Fruit fly (Drosophila melanogaster): ENCODE data around the gene CG6138.

CG6138 gene

DNA sequence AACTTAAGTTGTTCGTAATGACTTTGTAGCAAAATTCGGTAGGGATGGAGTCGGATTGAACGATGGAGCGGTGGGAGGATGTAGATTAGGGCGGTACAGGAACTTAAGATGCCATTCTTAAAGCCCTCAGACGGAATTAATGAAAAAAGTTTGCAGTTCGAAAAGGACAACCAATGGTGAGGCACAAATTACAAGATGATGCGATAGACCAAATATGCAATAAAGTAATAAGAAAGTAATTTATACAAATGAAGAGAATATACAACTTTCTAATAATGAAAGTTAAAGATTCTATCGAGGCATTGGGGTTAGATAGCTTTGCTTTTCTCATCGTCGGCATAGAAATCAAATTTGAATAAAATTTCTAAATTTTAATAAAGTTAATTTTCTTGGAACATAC, at the start of gene CG6138:
Gene CG6138 (plus strand): TSS at position 301 of the 400 bp plus-strand sequence.
- TF ChIP-seq Blimp-1 (GFP tag; optimal IDR thresholded peaks at IDR 0.05) (no peak), lz (GFP tag; optimal IDR thresholded peaks at IDR 0.05) (no peak), fkh (GFP tag; optimal IDR thresholded peaks at IDR 0.05) (no peak), net (GFP tag; optimal IDR thresholded peaks at IDR 0.05) (no peak), CG16779 (tag; optimal IDR thresholded peaks at IDR 0.05) (no peak), CG3032 (tag; optimal IDR thresholded peaks at IDR 0.05) (no peak), Gug (GFP tag; IDR thresholded peaks at IDR 0.05) (no peak), CG8632 (GFP tag; optimal IDR thresholded peaks at IDR 0.05) (no peak), Hr4 (GFP tag; optimal IDR thresholded peaks at IDR 0.05) (no peak), ss (GFP tag; optimal IDR thresholded peaks at IDR 0.05) (no peak), CG6808 (GFP tag; optimal IDR thresholded peaks at IDR 0.05) (no peak), esn (GFP tag; optimal IDR thresholded peaks at IDR 0.05) (no peak), CG11762 (GFP tag; optimal IDR thresholded peaks at IDR 0.05; ENCODE audit: insufficient read depth) (no peak), dac (GFP tag; optimal IDR thresholded peaks at IDR 0.05) (no peak), CG1621 (tag; optimal IDR thresholded peaks at IDR 0.05) (no peak), Eip75B (GFP tag; optimal IDR thresholded peaks at IDR 0.05) (no peak), Sox102F (GFP tag; optimal IDR thresholded peaks at IDR 0.05) (no peak), achi (GFP tag; optimal IDR thresholded peaks at IDR 0.05) (no peak), Sox14 (GFP tag; optimal IDR thresholded peaks at IDR 0.05) (no peak)

DNA sequence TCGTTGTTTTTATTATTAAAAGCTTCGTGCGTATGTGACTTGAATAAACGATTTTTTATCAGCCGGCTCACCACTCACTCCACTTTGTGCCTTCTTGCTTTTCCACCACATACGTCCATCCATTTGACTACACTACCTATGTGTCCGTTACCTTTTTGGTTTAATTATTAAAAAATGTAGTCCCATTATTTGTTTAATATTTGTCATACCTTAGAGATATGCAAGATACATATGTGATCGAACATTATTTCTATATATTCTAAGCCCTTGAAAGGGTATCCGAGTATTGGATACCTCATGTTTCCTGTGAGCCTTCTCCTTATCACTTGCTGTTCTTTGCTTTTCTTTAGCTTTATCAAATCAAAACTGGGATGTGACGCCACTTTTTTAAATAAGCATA, 47.8 kb upstream of the CG6138 start:
- TF ChIP-seq Blimp-1 (GFP tag; optimal IDR thresholded peaks at IDR 0.05), result peak; percentile 61
- TF ChIP-seq Sox102F (GFP tag; optimal IDR thresholded peaks at IDR 0.05), result peak; percentile 90
- TF ChIP-seq CG11762 (GFP tag; optimal IDR thresholded peaks at IDR 0.05; ENCODE audit: insufficient read depth), result peak; percentile 63
- peak; percentile 85 for TF ChIP-seq acj6 (GFP tag; optimal IDR thresholded peaks at IDR 0.05)
- peak; percentile 90 for TF ChIP-seq cyc (GFP tag; optimal IDR thresholded peaks at IDR 0.05)
- TF ChIP-seq Eip78C (GFP tag), result peak; percentile 98
- peak; percentile 96 for TF ChIP-seq svp (GFP tag)
- TF ChIP-seq CG9139 (GFP tag; optimal IDR thresholded peaks at IDR 0.05), result peak; percentile 63
- TF ChIP-seq CG6276 (GFP tag; optimal IDR thresholded peaks at IDR 0.05), result peak; percentile 67
- peak; percentile 85 for TF ChIP-seq OdsH (GFP tag; optimal IDR thresholded peaks at IDR 0.05)
- TF ChIP-seq CG3032 (tag; optimal IDR thresholded peaks at IDR 0.05), result peak; percentile 84
- TF ChIP-seq Sox14 (GFP tag; optimal IDR thresholded peaks at IDR 0.05), result peak; percentile 91
- TF ChIP-seq Smox (GFP tag; optimal IDR thresholded peaks at IDR 0.05), result peak; percentile 87
- TF ChIP-seq CG34406 (GFP tag; optimal IDR thresholded peaks at IDR 0.05), result peak; percentile 88
- TF ChIP-seq lz (GFP tag; optimal IDR thresholded peaks at IDR 0.05), result peak; percentile 89
- TF ChIP-seq CG16779 (tag; optimal IDR thresholded peaks at IDR 0.05), result peak; percentile 58
- TF ChIP-seq Gug (GFP tag; IDR thresholded peaks at IDR 0.05), result peak; percentile 63
- TF ChIP-seq ss (GFP tag; optimal IDR thresholded peaks at IDR 0.05), result peak; percentile 71 to 84
- TF ChIP-seq CG3919 (GFP tag; optimal IDR thresholded peaks at IDR 0.05), result peak; percentile 87
- TF ChIP-seq CG6854 (GFP tag; optimal IDR thresholded peaks at IDR 0.05), result peak; percentile 64
- TF ChIP-seq pdm3 (GFP tag; optimal IDR thresholded peaks at IDR 0.05), result peak; percentile 89
- peak; percentile 91 for TF ChIP-seq Hr39 (GFP tag; optimal IDR thresholded peaks at IDR 0.05)
- TF ChIP-seq CG15336 (GFP tag; IDR thresholded peaks at IDR 0.05), result peak; percentile 82
- peak; percentile 84 for TF ChIP-seq CG1621 (tag; optimal IDR thresholded peaks at IDR 0.05)
- no peak for TF ChIP-seq Hr38 (GFP tag; optimal IDR thresholded peaks at IDR 0.05)
- TF ChIP-seq spab (GFP tag; optimal IDR thresholded peaks at IDR 0.05), result peak; percentile 80
- peak; percentile 90 for TF ChIP-seq topi (GFP tag; optimal IDR thresholded peaks at IDR 0.05)
- TF ChIP-seq CG10631 (GFP tag; optimal IDR thresholded peaks at IDR 0.05), result peak; percentile 76
- TF ChIP-seq Eip93F (GFP tag; optimal IDR thresholded peaks at IDR 0.05), result peak; percentile 47
- TF ChIP-seq Ets21C (GFP tag; optimal IDR thresholded peaks at IDR 0.05), result peak; percentile 77
- TF ChIP-seq Sox15 (GFP tag; optimal IDR thresholded peaks at IDR 0.05), result peak; percentile 80
- TF ChIP-seq CG6163 (GFP tag; IDR thresholded peaks at IDR 0.05), result peak; percentile 89
- TF ChIP-seq fd59A (GFP tag; optimal IDR thresholded peaks at IDR 0.05), result peak; percentile 76
- TF ChIP-seq salr (GFP tag; optimal IDR thresholded peaks at IDR 0.05), result peak; percentile 17 to 72
- peak; percentile 81 for TF ChIP-seq net (GFP tag; optimal IDR thresholded peaks at IDR 0.05)
- peak; percentile 62 for TF ChIP-seq Lpt (GFP tag; optimal IDR thresholded peaks at IDR 0.05)
- peak; percentile 79 for TF ChIP-seq CG7368 (GFP tag; optimal IDR thresholded peaks at IDR 0.05)
- TF ChIP-seq CG8119 (GFP tag; IDR thresholded peaks at IDR 0.05), result peak; percentile 82
- peak; percentile 88 for TF ChIP-seq CG10669 (GFP tag; optimal IDR thresholded peaks at IDR 0.05)
- TF ChIP-seq dsx (GFP tag; optimal IDR thresholded peaks at IDR 0.05; ENCODE audit: poor library complexity, severe bottlenecking), result peak; percentile 86
- no peak for TF ChIP-seq fkh (GFP tag; optimal IDR thresholded peaks at IDR 0.05)
- peak; percentile 77 for TF ChIP-seq CG6808 (GFP tag; optimal IDR thresholded peaks at IDR 0.05)
